Worm (Caenorhabditis elegans) whole organism, L2 larva: ENCODE data around the gene pho-7.

Experiments used
- C34F6.9 ChIP-seq: fragments of 150-350 bp; optimal IDR thresholded peaks from 2 replicates; lab custom pipeline; 2014; ENCODE audit warnings: missing biosample characterization, missing genetic modification characterization
- F13H6.1 ChIP-seq: sonication (generic microtip); optimal IDR thresholded peaks from 2 replicates; lab custom pipeline; 2016; ENCODE audit warnings: missing genetic modification characterization, missing compliant biosample characterization
- Y55F3AM.14 ChIP-seq: fragments of 200-800 bp; sonication (Bioruptor generic); optimal IDR thresholded peaks from 2 replicates; lab custom pipeline; 2018; ENCODE audit warnings: mild to moderate bottlenecking, missing genetic modification characterization, missing compliant biosample characterization
- ZK546.5 ChIP-seq: sonication (generic microtip); optimal IDR thresholded peaks from 2 replicates; lab custom pipeline; 2017; ENCODE audit warnings: missing biosample characterization, missing genetic modification characterization
- alr-1 ChIP-seq: fragments of 150-350 bp; optimal IDR thresholded peaks from 2 replicates; lab custom pipeline; 2014; ENCODE audit warnings: missing biosample characterization, missing genetic modification characterization
- aly-2 ChIP-seq: fragments of 150-350 bp; optimal IDR thresholded peaks from 2 replicates; lab custom pipeline; 2014; ENCODE audit warnings: missing biosample characterization, missing genetic modification characterization
- ama-1 ChIP-seq: fragments of 150-350 bp; optimal IDR thresholded peaks from 2 replicates; lab custom pipeline; 2018; ENCODE audit warnings: inconsistent platforms
- blmp-1 ChIP-seq: sonication (generic microtip); optimal IDR thresholded peaks from 2 replicates; lab custom pipeline; 2017; ENCODE audit warnings: missing genetic modification characterization, mild to moderate bottlenecking, missing compliant biosample characterization, antibody characterized with exemption, moderate library complexity; ENCODE audit not compliant: insufficient read depth
- ceh-16 ChIP-seq: fragments of 150-350 bp; optimal IDR thresholded peaks from 2 replicates; lab custom pipeline; 2014; ENCODE audit warnings: missing biosample characterization, missing genetic modification characterization
- ceh-82 ChIP-seq: fragments of 150-350 bp; optimal IDR thresholded peaks from 2 replicates; lab custom pipeline; 2014; ENCODE audit warnings: missing biosample characterization, missing genetic modification characterization
- crh-2 ChIP-seq: sonication (generic microtip); optimal IDR thresholded peaks from 2 replicates; lab custom pipeline; 2017; ENCODE audit warnings: missing biosample characterization, missing genetic modification characterization
- dmd-4 ChIP-seq: sonication (generic microtip); optimal IDR thresholded peaks from 2 replicates; lab custom pipeline; 2017; ENCODE audit warnings: missing biosample characterization, missing genetic modification characterization
- egl-27 ChIP-seq: sonication (generic microtip); optimal IDR thresholded peaks from 3 replicates; lab custom pipeline; 2017; ENCODE audit warnings: missing biosample characterization, missing genetic modification reagents, missing genetic modification characterization
- elt-1 ChIP-seq: fragments of 150-350 bp; optimal IDR thresholded peaks from 2 replicates; lab custom pipeline; 2014; ENCODE audit warnings: missing biosample characterization, missing genetic modification characterization
- fos-1 ChIP-seq: fragments of 150-350 bp; optimal IDR thresholded peaks from 2 replicates; lab custom pipeline; 2014; ENCODE audit warnings: missing biosample characterization, missing genetic modification characterization
- gmeb-1 ChIP-seq: fragments of 150-350 bp; optimal IDR thresholded peaks from 2 replicates; lab custom pipeline; 2014; ENCODE audit warnings: missing biosample characterization, missing genetic modification characterization
- lin-11 ChIP-seq: fragments of 150-350 bp; sonication (generic microtip); optimal IDR thresholded peaks from 2 replicates; lab custom pipeline; 2014; ENCODE audit warnings: missing biosample characterization, missing genetic modification characterization, inconsistent platforms, mixed read lengths
- lin-13 ChIP-seq: fragments of 150-350 bp; optimal IDR thresholded peaks from 2 replicates; lab custom pipeline; 2014; ENCODE audit warnings: missing biosample characterization, missing genetic modification reagents, missing genetic modification characterization
- lin-39 ChIP-seq: fragments of 150-350 bp; optimal IDR thresholded peaks from 2 replicates; lab custom pipeline; 2014; ENCODE audit warnings: missing biosample characterization, missing genetic modification reagents, missing genetic modification characterization
- lsy-2 ChIP-seq, 2 experiments: fragments of 150-350 bp in 1 of 2; sonication (generic microtip) in 1 of 2; optimal IDR thresholded peaks; 2 replicates each; lab custom pipeline; 2014 to 2017; ENCODE audit warnings: missing biosample characterization in 2 of 2, missing genetic modification characterization in 2 of 2
- mab-5 ChIP-seq: fragments of 150-350 bp; optimal IDR thresholded peaks from 2 replicates; lab custom pipeline; 2014; ENCODE audit warnings: missing biosample characterization, missing genetic modification characterization
- mbf-1 ChIP-seq: sonication (generic microtip); optimal IDR thresholded peaks from 2 replicates; lab custom pipeline; 2017; ENCODE audit warnings: missing biosample characterization, missing genetic modification characterization
- mdl-1 ChIP-seq, 2 experiments: fragments of 150-350 bp in 1 of 2; sonication (generic microtip) in 1 of 2; optimal IDR thresholded peaks; 2 replicates each; lab custom pipeline; 2017; ENCODE audit warnings: missing biosample characterization in 2 of 2, missing genetic modification characterization in 2 of 2
- nhr-10 ChIP-seq: sonication (generic microtip); optimal IDR thresholded peaks from 2 replicates; lab custom pipeline; 2017; ENCODE audit warnings: missing biosample characterization, missing genetic modification characterization
- nhr-11 ChIP-seq: fragments of 150-350 bp; optimal IDR thresholded peaks from 2 replicates; lab custom pipeline; 2014; ENCODE audit warnings: missing biosample characterization, missing genetic modification characterization
- nhr-12 ChIP-seq: fragments of 150-350 bp; optimal IDR thresholded peaks from 2 replicates; lab custom pipeline; 2014; ENCODE audit warnings: missing biosample characterization, missing genetic modification characterization
- nhr-129 ChIP-seq: fragments of 150-350 bp; optimal IDR thresholded peaks from 2 replicates; lab custom pipeline; 2014; ENCODE audit warnings: missing biosample characterization, missing genetic modification characterization
- nhr-21 ChIP-seq: fragments of 150-350 bp; optimal IDR thresholded peaks from 2 replicates; lab custom pipeline; 2014; ENCODE audit warnings: missing biosample characterization, missing genetic modification characterization
- nhr-23 ChIP-seq: fragments of 150-350 bp; optimal IDR thresholded peaks from 2 replicates; lab custom pipeline; 2014; ENCODE audit warnings: missing biosample characterization, missing genetic modification reagents, missing genetic modification characterization
- nhr-237 ChIP-seq: fragments of 150-350 bp; optimal IDR thresholded peaks from 2 replicates; lab custom pipeline; 2014; ENCODE audit warnings: missing biosample characterization, missing genetic modification characterization
- nhr-25 ChIP-seq: fragments of 150-350 bp; sonication (generic microtip); optimal IDR thresholded peaks from 3 replicates; lab custom pipeline; 2014; ENCODE audit warnings: missing biosample characterization, missing genetic modification characterization
- nhr-6 ChIP-seq: fragments of 150-350 bp; optimal IDR thresholded peaks from 2 replicates; lab custom pipeline; 2014; ENCODE audit warnings: missing biosample characterization, missing genetic modification characterization
- nhr-77 ChIP-seq: fragments of 150-350 bp; optimal IDR thresholded peaks from 2 replicates; lab custom pipeline; 2014; ENCODE audit warnings: missing biosample characterization, missing genetic modification characterization
- peb-1 ChIP-seq: fragments of 150-350 bp; optimal IDR thresholded peaks from 2 replicates; lab custom pipeline; 2014; ENCODE audit warnings: missing biosample characterization, missing genetic modification characterization
- sem-4 ChIP-seq: fragments of 150-350 bp; optimal IDR thresholded peaks from 2 replicates; lab custom pipeline; 2014; ENCODE audit warnings: missing biosample characterization, missing genetic modification reagents, missing genetic modification characterization
- sma-3 ChIP-seq: sonication (generic microtip); optimal IDR thresholded peaks from 2 replicates; lab custom pipeline; 2016; ENCODE audit warnings: missing genetic modification reagents, missing genetic modification characterization, missing compliant biosample characterization
- sma-9 ChIP-seq, 2 experiments: fragments of 150-350 bp in 1 of 2; sonication (generic microtip) in 1 of 2; optimal IDR thresholded peaks; 2 replicates each; lab custom pipeline; 2014 to 2016; ENCODE audit warnings: missing genetic modification characterization in 2 of 2, mild to moderate bottlenecking in 1 of 2, missing biosample characterization in 1 of 2, missing compliant biosample characterization in 1 of 2, missing genetic modification reagents in 1 of 2, moderate library complexity in 1 of 2
- snpc-4 ChIP-seq: fragments of 150-350 bp; optimal IDR thresholded peaks from 2 replicates; lab custom pipeline; 2014; ENCODE audit warnings: missing biosample characterization, missing genetic modification characterization
- unc-39 ChIP-seq: fragments of 150-350 bp; optimal IDR thresholded peaks from 2 replicates; lab custom pipeline; 2014; ENCODE audit warnings: missing biosample characterization, missing genetic modification characterization
- unc-62 ChIP-seq: fragments of 150-350 bp; optimal IDR thresholded peaks from 2 replicates; lab custom pipeline; 2014; ENCODE audit warnings: missing biosample characterization, missing genetic modification reagents, missing genetic modification characterization
- zag-1 ChIP-seq: fragments of 150-350 bp; optimal IDR thresholded peaks from 2 replicates; lab custom pipeline; 2014; ENCODE audit warnings: missing biosample characterization, missing genetic modification characterization
- ztf-1 ChIP-seq: fragments of 200-800 bp; sonication (Bioruptor generic); conservative IDR thresholded peaks from 2 replicates; pipeline ENCODE4 v1.3.6; 2022; ENCODE audit warnings: missing genetic modification characterization, missing compliant biosample characterization
- ztf-11 ChIP-seq: sonication (generic microtip); optimal IDR thresholded peaks from 2 replicates; lab custom pipeline; 2017; ENCODE audit warnings: missing biosample characterization, missing genetic modification characterization
- ztf-4 ChIP-seq: fragments of 150-350 bp; optimal IDR thresholded peaks from 2 replicates; lab custom pipeline; 2014; ENCODE audit warnings: missing biosample characterization, missing genetic modification characterization

pho-7 gene

ce11 chrX:10903416-10903815 lies 37.7 kb downstream of the pho-7 start:
- TF ChIP-seq nhr-10 (tag; lab: Kevin White, UChicago) = no peak
- no peak for TF ChIP-seq unc-62 (GFP tag; lab: Kevin White, UChicago)
- TF ChIP-seq fos-1 = peak; percentile 66
- TF ChIP-seq mab-5 = no peak
- TF ChIP-seq ceh-82 (tag; lab: Kevin White, UChicago) = no peak
- TF ChIP-seq sma-9 (GFP tag; optimal IDR thresholded peaks at IDR 0.05; lab: Kevin White, UChicago) = peak; percentile 35
- no peak for TF ChIP-seq sma-9 (tag; optimal IDR thresholded peaks at IDR 0.05; lab: Kevin White, UChicago)

ce11 chrX:10902723-10903322 lies 38.3 kb downstream of the pho-7 start, which contains the start of gene acbp-3:
acbp-3 (plus strand) TSS chrX:10903272.
- TF ChIP-seq nhr-237 (no peak), aly-2 (tag; lab: Kevin White, UChicago) (no peak), alr-1 (no peak), nhr-12 (no peak), nhr-21 (tag; lab: Kevin White, UChicago) (peak; percentile 32), mbf-1 (no peak), fos-1 (peak; percentile 25), snpc-4 (tag; lab: Kevin White, UChicago) (no peak)

- TF ChIP-seq ztf-4 (tag; lab: Kevin White, UChicago) (no peak), ztf-11 (no peak), crh-2 (tag; lab: Kevin White, UChicago) (peak; percentile 75), fos-1 (peak; percentile 84), sma-3 (GFP tag; lab: Kevin White, UChicago) (peak; percentile 40), mdl-1 (tag; optimal IDR thresholded peaks at IDR 0.05; lab: Kevin White, UChicago) (peak in 1 of 2 experiments; percentile 33), gmeb-1 (peak; percentile 26), sma-9 (GFP tag; optimal IDR thresholded peaks at IDR 0.05; lab: Kevin White, UChicago) (peak; percentile 84), sma-9 (tag; optimal IDR thresholded peaks at IDR 0.05; lab: Kevin White, UChicago) (no peak)
These were observed 39.4 kb downstream of the pho-7 start for ce11 chrX:10901766-10902165.

- TF ChIP-seq snpc-4 (tag; lab: Kevin White, UChicago) (peak; percentile 36), egl-27 (tag; lab: Kevin White, UChicago) (peak; percentile 41), F13H6.1 (tag; lab: Kevin White, UChicago) (peak; percentile 80), ztf-1 (GFP tag; lab: Robert Waterston, UW) (no peak), zag-1 (tag; lab: Kevin White, UChicago) (peak; percentile 29), mab-5 (peak; percentile 50), lin-13 (GFP tag; lab: Kevin White, UChicago) (peak; percentile 31), nhr-11 (tag; lab: Kevin White, UChicago) (no peak), nhr-129 (peak; percentile 93), nhr-10 (tag; lab: Kevin White, UChicago) (no peak), crh-2 (tag; lab: Kevin White, UChicago) (peak; percentile 44), peb-1 (tag; lab: Kevin White, UChicago) (no peak), nhr-6 (peak; percentile 64), C34F6.9 (peak; percentile 88), unc-62 (GFP tag; lab: Kevin White, UChicago) (no peak), sem-4 (tag; lab: Kevin White, UChicago) (peak; percentile 17), aly-2 (tag; lab: Kevin White, UChicago) (no peak), sma-3 (GFP tag; lab: Kevin White, UChicago) (no peak), ZK546.5 (tag; lab: Kevin White, UChicago) (no peak), lin-11 (tag; lab: Kevin White, UChicago) (no peak), nhr-12 (no peak), ama-1 (lab: Kevin White, UChicago) (no peak), nhr-21 (tag; lab: Kevin White, UChicago) (peak; percentile 66), dmd-4 (tag; lab: Kevin White, UChicago) (no peak), nhr-77 (no peak), alr-1 (no peak), lsy-2 (tag; optimal IDR thresholded peaks at IDR 0.05; lab: Kevin White, UChicago) (peak; percentile 18 to 66), Y55F3AM.14 (GFP tag; lab: Kevin White, UChicago) (no peak), nhr-25 (tag; lab: Kevin White, UChicago) (peak; percentile 9), sma-9 (GFP tag; optimal IDR thresholded peaks at IDR 0.05; lab: Kevin White, UChicago) (peak; percentile 88), sma-9 (tag; optimal IDR thresholded peaks at IDR 0.05; lab: Kevin White, UChicago) (no peak), blmp-1 (tag; lab: Kevin White, UChicago) (peak; percentile 15), mbf-1 (no peak), mdl-1 (tag; optimal IDR thresholded peaks at IDR 0.05; lab: Kevin White, UChicago) (peak; percentile 15 to 70), nhr-23 (tag; lab: Kevin White, UChicago) (no peak), ceh-16 (tag; lab: Kevin White, UChicago) (no peak), ztf-11 (no peak), nhr-237 (no peak), ztf-4 (tag; lab: Kevin White, UChicago) (no peak), unc-39 (no peak), fos-1 (peak; percentile 45), elt-1 (no peak), gmeb-1 (no peak), lin-39 (no peak)
These were observed 40.2 kb downstream of the pho-7 start for ce11 chrX:10900952-10901351.
